Worm (Caenorhabditis elegans) whole organism, L3 larva: Measurements from ENCODE around the gene paqr-3.

Experiments
- ZK546.5 ChIP-seq: sonication (generic microtip); optimal IDR thresholded peaks from 2 replicates; lab custom pipeline; 2017; ENCODE audit warnings: missing biosample characterization, missing genetic modification characterization
- ceh-16 ChIP-seq: sonication (generic microtip); optimal IDR thresholded peaks from 2 replicates; lab custom pipeline; 2017; ENCODE audit warnings: missing biosample characterization, missing genetic modification characterization
- ceh-28 ChIP-seq: fragments of 150-350 bp; optimal IDR thresholded peaks from 2 replicates; lab custom pipeline; 2014; ENCODE audit warnings: missing biosample characterization, missing genetic modification reagents, missing genetic modification characterization
- elt-1 ChIP-seq: fragments of 150-350 bp; optimal IDR thresholded peaks from 2 replicates; lab custom pipeline; 2014; ENCODE audit warnings: missing biosample characterization, missing genetic modification characterization
- fos-1 ChIP-seq: fragments of 150-350 bp; optimal IDR thresholded peaks from 2 replicates; lab custom pipeline; 2014; ENCODE audit warnings: missing biosample characterization, missing genetic modification characterization
- hmg-11 ChIP-seq: sonication (generic microtip); optimal IDR thresholded peaks from 2 replicates; lab custom pipeline; 2016; ENCODE audit warnings: missing genetic modification characterization, missing compliant biosample characterization
- lin-39 ChIP-seq: fragments of 150-350 bp; optimal IDR thresholded peaks from 2 replicates; lab custom pipeline; 2018; ENCODE audit warnings: missing biosample characterization, missing genetic modification reagents, missing genetic modification characterization
- nhr-237 ChIP-seq: fragments of 150-350 bp; optimal IDR thresholded peaks from 2 replicates; lab custom pipeline; 2014; ENCODE audit warnings: missing biosample characterization, missing genetic modification characterization
- nhr-43 ChIP-seq: sonication (generic microtip); optimal IDR thresholded peaks from 2 replicates; lab custom pipeline; 2016; ENCODE audit warnings: mild to moderate bottlenecking, missing genetic modification characterization, missing compliant biosample characterization; ENCODE audit not compliant: poor library complexity, severe bottlenecking
- skn-1 ChIP-seq: fragments of 150-350 bp; optimal IDR thresholded peaks from 2 replicates; lab custom pipeline; 2014; ENCODE audit warnings: missing biosample characterization, missing genetic modification characterization
- tbx-2 ChIP-seq: sonication (generic microtip); optimal IDR thresholded peaks from 2 replicates; lab custom pipeline; 2016; ENCODE audit warnings: mild to moderate bottlenecking, missing genetic modification characterization, missing compliant biosample characterization
- unc-62 ChIP-seq: fragments of 150-350 bp; sonication (generic microtip); optimal IDR thresholded peaks from 4 replicates; lab custom pipeline; 2014; ENCODE audit warnings: missing biosample characterization, missing genetic modification reagents, missing genetic modification characterization
- zag-1 ChIP-seq: fragments of 150-350 bp; optimal IDR thresholded peaks from 2 replicates; lab custom pipeline; 2014; ENCODE audit warnings: missing biosample characterization, missing genetic modification characterization
- ztf-11 ChIP-seq: fragments of 150-350 bp; optimal IDR thresholded peaks from 2 replicates; lab custom pipeline; 2014; ENCODE audit warnings: missing biosample characterization, missing genetic modification characterization

ce11 chrIV:14393838-14394237 lies 10.4 kb upstream of the paqr-3 start, which contains the start of gene clc-8:
- TF ChIP-seq elt-1 (no peak), unc-62 (GFP tag; lab: Kevin White, UChicago) (no peak), tbx-2 (tag; lab: Kevin White, UChicago) (no peak), skn-1 (no peak), ztf-11 (tag; lab: Kevin White, UChicago) (no peak), zag-1 (no peak), ceh-28 (no peak), ceh-16 (tag; lab: Kevin White, UChicago) (no peak), lin-39 (no peak), nhr-43 (tag; lab: Kevin White, UChicago) (no peak), hmg-11 (tag; lab: Kevin White, UChicago) (no peak), ZK546.5 (no peak), nhr-237 (tag; lab: Kevin White, UChicago) (no peak), fos-1 (no peak)
